Worm (Caenorhabditis elegans): Measurements from ENCODE around the gene C06E4.6.

DNA sequence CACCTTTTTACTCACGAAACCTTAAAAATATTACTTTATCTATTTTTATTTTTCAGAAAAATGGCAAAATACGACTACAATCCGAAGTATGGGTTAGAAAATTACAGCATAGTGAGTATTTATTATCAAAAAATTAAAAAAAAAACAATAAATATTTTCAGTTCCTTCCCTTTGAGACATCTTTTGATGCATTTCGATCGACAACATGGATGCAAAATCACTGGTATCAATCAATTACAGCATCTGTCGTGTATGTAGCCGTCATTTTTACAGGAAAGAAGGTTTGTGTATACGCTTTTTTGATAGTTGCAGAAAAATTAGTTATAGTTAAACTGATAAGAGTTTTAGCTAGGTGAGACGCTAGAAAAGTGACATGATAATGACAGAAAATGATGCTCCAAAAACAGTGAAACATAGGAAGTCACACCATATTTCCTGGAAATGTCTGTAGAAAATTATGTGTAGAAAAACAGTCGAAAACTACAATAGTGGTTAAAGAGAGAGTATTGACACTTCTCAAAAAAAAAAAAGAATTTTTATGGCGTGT, 20.4 kb downstream of the C06E4.6 start, which contains the start of gene elo-3:
- TF ChIP-seq ces-1 (GFP tag; optimal IDR thresholded peaks at IDR 0.05) (no peak), T20F7.1 (GFP tag; optimal IDR thresholded peaks at IDR 0.05) (no peak)

Measured in whole organism, L4 larva.